Worm (Caenorhabditis elegans): ENCODE results near the gene col-183.

The col-183 gene

ce11 chrX:13500568-13500967 is 33.0 kb upstream of the col-183 start, which contains the start of gene sad-1:
Gene sad-1, minus strand, starts transcription at chrX:13500668.
- TF ChIP-seq ceh-82 (tag; optimal IDR thresholded peaks at IDR 0.05) = no peak
- no peak for TF ChIP-seq mdl-1 (tag; optimal IDR thresholded peaks at IDR 0.05)
- TF ChIP-seq unc-55 (GFP tag; optimal IDR thresholded peaks at IDR 0.05) = no peak
- TF ChIP-seq nhr-21 (tag; optimal IDR thresholded peaks at IDR 0.05) = no peak
- TF ChIP-seq R02D3.7 (tag; optimal IDR thresholded peaks at IDR 0.05) = no peak
- peak; percentile 26 for TF ChIP-seq C34F6.9 (tag; optimal IDR thresholded peaks at IDR 0.05)

- TF ChIP-seq lsy-2 (tag; optimal IDR thresholded peaks at IDR 0.05) (peak in 1 of 2 experiments; percentile 6), crh-2 (tag; optimal IDR thresholded peaks at IDR 0.05) (peak; percentile 35), ztf-4 (tag; optimal IDR thresholded peaks at IDR 0.05) (no peak)
Measured at ce11 chrX:13499923-13500322, 32.4 kb upstream of the col-183 start.

- TF ChIP-seq nhr-129 (tag; optimal IDR thresholded peaks at IDR 0.05) = no peak
- TF ChIP-seq snpc-4 (tag; optimal IDR thresholded peaks at IDR 0.05) = no peak
- TF ChIP-seq lin-39 (tag; optimal IDR thresholded peaks at IDR 0.05) = no peak
- TF ChIP-seq sem-4 (tag; optimal IDR thresholded peaks at IDR 0.05) = peak; percentile 2
- no peak for TF ChIP-seq mdl-1 (tag; optimal IDR thresholded peaks at IDR 0.05)
- no peak for TF ChIP-seq Y55F3AM.14 (GFP tag; optimal IDR thresholded peaks at IDR 0.05)
- TF ChIP-seq nhr-23 (tag; optimal IDR thresholded peaks at IDR 0.05) = no peak
Measured at ce11 chrX:13499098-13499497, 31.5 kb upstream of the col-183 start.

- TF ChIP-seq nhr-77 (tag; optimal IDR thresholded peaks at IDR 0.05) (no peak), unc-55 (GFP tag; optimal IDR thresholded peaks at IDR 0.05) (peak; percentile 74), elt-3 (tag; optimal IDR thresholded peaks at IDR 0.05) (no peak), lin-39 (tag; optimal IDR thresholded peaks at IDR 0.05) (peak; percentile 30), mab-5 (tag; optimal IDR thresholded peaks at IDR 0.05) (peak; percentile 26), C34F6.9 (tag; optimal IDR thresholded peaks at IDR 0.05) (peak; percentile 17), lin-13 (GFP tag; optimal IDR thresholded peaks at IDR 0.05) (no peak), zag-1 (tag; optimal IDR thresholded peaks at IDR 0.05) (peak; percentile 30), crh-2 (tag; optimal IDR thresholded peaks at IDR 0.05) (peak; percentile 37), sem-4 (tag; optimal IDR thresholded peaks at IDR 0.05) (no peak), lsy-2 (tag; optimal IDR thresholded peaks at IDR 0.05) (peak in 1 of 2 experiments; percentile 25)
Measured at ce11 chrX:13493762-13494161, 26.2 kb upstream of the col-183 start.

- no peak for TF ChIP-seq ztf-4 (tag; optimal IDR thresholded peaks at IDR 0.05)
- TF ChIP-seq ZK546.5 (tag; optimal IDR thresholded peaks at IDR 0.05) = no peak
- TF ChIP-seq egl-27 (tag; optimal IDR thresholded peaks at IDR 0.05) = no peak
- no peak for TF ChIP-seq crh-2 (tag; optimal IDR thresholded peaks at IDR 0.05)
- no peak for TF ChIP-seq sma-3 (GFP tag; optimal IDR thresholded peaks at IDR 0.05)
- TF ChIP-seq nhr-11 (tag; optimal IDR thresholded peaks at IDR 0.05) = no peak
- TF ChIP-seq mab-5 (tag; optimal IDR thresholded peaks at IDR 0.05) = no peak
- no peak for TF ChIP-seq peb-1 (tag; optimal IDR thresholded peaks at IDR 0.05)
- TF ChIP-seq Y55F3AM.14 (GFP tag; optimal IDR thresholded peaks at IDR 0.05) = no peak
- no peak for TF ChIP-seq sma-9 (GFP tag; optimal IDR thresholded peaks at IDR 0.05)
- TF ChIP-seq sma-9 (tag; optimal IDR thresholded peaks at IDR 0.05) = no peak
- no peak for TF ChIP-seq zag-1 (tag; optimal IDR thresholded peaks at IDR 0.05)
- no peak for TF ChIP-seq R02D3.7 (tag; optimal IDR thresholded peaks at IDR 0.05)
Measured at ce11 chrX:13484813-13485212, 17.2 kb upstream of the col-183 start, which contains the start of gene srd-51. Gene srd-51, minus strand, starts transcription at chrX:13484913.

- TF ChIP-seq skn-1 (tag; optimal IDR thresholded peaks at IDR 0.05) = no peak
- TF ChIP-seq snpc-4 (tag; optimal IDR thresholded peaks at IDR 0.05) = no peak
- no peak for TF ChIP-seq nhr-10 (tag; optimal IDR thresholded peaks at IDR 0.05)
- no peak for TF ChIP-seq ZK546.5 (tag; optimal IDR thresholded peaks at IDR 0.05)
- TF ChIP-seq nhr-77 (tag; optimal IDR thresholded peaks at IDR 0.05) = no peak
- no peak for TF ChIP-seq alr-1 (tag; optimal IDR thresholded peaks at IDR 0.05)
- no peak for TF ChIP-seq unc-39 (tag; optimal IDR thresholded peaks at IDR 0.05)
- no peak for TF ChIP-seq mdl-1 (tag; optimal IDR thresholded peaks at IDR 0.05)
- TF ChIP-seq unc-62 (GFP tag; optimal IDR thresholded peaks at IDR 0.05) = no peak
- no peak for TF ChIP-seq aly-2 (tag; optimal IDR thresholded peaks at IDR 0.05)
- TF ChIP-seq elt-1 (tag; optimal IDR thresholded peaks at IDR 0.05) = no peak
- no peak for TF ChIP-seq elt-3 (tag; optimal IDR thresholded peaks at IDR 0.05)
- no peak for TF ChIP-seq blmp-1 (tag; optimal IDR thresholded peaks at IDR 0.05; ENCODE audit: insufficient read depth)
- no peak for TF ChIP-seq mbf-1 (tag; optimal IDR thresholded peaks at IDR 0.05)
Measured at ce11 chrX:13481704-13482103, 14.1 kb upstream of the col-183 start, which contains the start of gene srd-50. Gene srd-50, minus strand, starts transcription at chrX:13481804.

All from whole organism, L2 larva.